Fruit fly (Drosophila melanogaster) whole organism, embryonic: ENCODE data around the gene MESR3.

Experiments used
- B-H1 ChIP-seq: fragments of 200-800 bp; sonication (Bioruptor generic); IDR thresholded peaks from 3 replicates; pipeline ENCODE4 v1.3.6; 2022; ENCODE audit warnings: missing biosample characterization, missing genetic modification characterization
- CG12744 ChIP-seq: fragments of 200-800 bp; sonication (Bioruptor generic); optimal IDR thresholded peaks from 2 replicates; lab custom pipeline; 2016; ENCODE audit warnings: missing biosample characterization, missing genetic modification characterization
- CG14667 ChIP-seq: fragments of 200-800 bp; sonication (Bioruptor generic); IDR thresholded peaks from 2 replicates; pipeline ENCODE4 v1.3.6; 2022; ENCODE audit warnings: missing biosample characterization, missing genetic modification characterization
- CG15514 ChIP-seq: fragments of 200-800 bp; sonication (Bioruptor generic); optimal IDR thresholded peaks from 3 replicates; lab custom pipeline; 2017; ENCODE audit warnings: missing biosample characterization, missing genetic modification characterization, mild to moderate bottlenecking, moderate library complexity, missing genetic modification reagents
- CG1602 ChIP-seq: fragments of 200-800 bp; sonication (Bioruptor generic); optimal IDR thresholded peaks from 3 replicates; lab custom pipeline; 2016; ENCODE audit warnings: missing biosample characterization, missing genetic modification characterization
- CG17359 ChIP-seq: fragments of 200-800 bp; sonication (Bioruptor generic); optimal IDR thresholded peaks from 3 replicates; lab custom pipeline; 2018; ENCODE audit warnings: missing biosample characterization, mild to moderate bottlenecking, missing genetic modification characterization, moderate library complexity
- CG17612 ChIP-seq: fragments of 200-800 bp; sonication (Bioruptor generic); IDR thresholded peaks from 2 replicates; pipeline ENCODE4 v1.3.6; 2022; ENCODE audit warnings: missing biosample characterization, missing genetic modification characterization
- CG42726 ChIP-seq: fragments of 200-800 bp; sonication (Bioruptor generic); IDR thresholded peaks from 2 replicates; pipeline ENCODE4 v1.3.6; 2022; ENCODE audit warnings: missing biosample characterization, missing genetic modification characterization; ENCODE audit not compliant: partially characterized antibody
- CG4328 ChIP-seq: fragments of 200-800 bp; sonication (Bioruptor generic); optimal IDR thresholded peaks from 3 replicates; lab custom pipeline; 2017; ENCODE audit warnings: missing biosample characterization, missing genetic modification reagents, missing genetic modification characterization
- CG4404 ChIP-seq: fragments of 200-800 bp; sonication (Bioruptor generic); IDR thresholded peaks from 2 replicates; pipeline ENCODE4 v1.3.6; 2022; ENCODE audit warnings: missing biosample characterization, missing genetic modification characterization
- CG4617 ChIP-seq: fragments of 200-800 bp; sonication (Bioruptor generic); optimal IDR thresholded peaks from 3 replicates; lab custom pipeline; 2016; ENCODE audit warnings: missing biosample characterization, missing genetic modification characterization, borderline replicate concordance
- CG4854 ChIP-seq: fragments of 200-800 bp; sonication (Bioruptor generic); optimal IDR thresholded peaks from 2 replicates; lab custom pipeline; 2016; ENCODE audit warnings: missing biosample characterization, missing genetic modification characterization, inconsistent platforms
- CG6813 ChIP-seq: fragments of 200-800 bp; sonication (Bioruptor generic); optimal IDR thresholded peaks from 2 replicates; lab custom pipeline; 2017; ENCODE audit warnings: missing biosample characterization, missing genetic modification characterization, mild to moderate bottlenecking, moderate library complexity, missing genetic modification reagents
- CG7271 ChIP-seq: fragments of 200-800 bp; sonication (Bioruptor generic); optimal IDR thresholded peaks from 2 replicates; lab custom pipeline; 2018; ENCODE audit warnings: missing biosample characterization, mild to moderate bottlenecking, missing genetic modification characterization, moderate library complexity
- CG7357 ChIP-seq: fragments of 200-800 bp; sonication (Bioruptor generic); IDR thresholded peaks from 3 replicates; pipeline ENCODE4 v1.3.6; 2022; ENCODE audit warnings: missing biosample characterization, missing genetic modification characterization
- CG7839 ChIP-seq: fragments of 200-800 bp; sonication (Bioruptor generic); optimal IDR thresholded peaks from 3 replicates; lab custom pipeline; 2018; ENCODE audit warnings: missing biosample characterization, mild to moderate bottlenecking, missing genetic modification characterization, moderate library complexity
- CG7928 ChIP-seq: fragments of 200-800 bp; sonication (Bioruptor generic); optimal IDR thresholded peaks from 2 replicates; lab custom pipeline; 2017; ENCODE audit warnings: missing biosample characterization, mild to moderate bottlenecking, missing genetic modification characterization
- Doc2 ChIP-seq: fragments of 200-800 bp; sonication (Bioruptor generic); IDR thresholded peaks from 2 replicates; pipeline ENCODE4 v1.3.6; 2022; ENCODE audit warnings: missing biosample characterization, missing genetic modification characterization
- E2f1 ChIP-seq: fragments of 200-800 bp; sonication (Bioruptor generic); IDR thresholded peaks from 2 replicates; pipeline ENCODE4 v1.3.6; 2022; ENCODE audit warnings: missing biosample characterization, missing genetic modification characterization
- Fer2 ChIP-seq: fragments of 200-800 bp; sonication (Bioruptor generic); optimal IDR thresholded peaks from 2 replicates; lab custom pipeline; 2018; ENCODE audit warnings: missing biosample characterization, mild to moderate bottlenecking, missing genetic modification characterization, moderate library complexity
- HHEX ChIP-seq: fragments of 200-800 bp; sonication (Bioruptor generic); optimal IDR thresholded peaks from 3 replicates; lab custom pipeline; 2017; ENCODE audit warnings: missing biosample characterization, mild to moderate bottlenecking, missing genetic modification characterization, missing genetic modification reagents
- HLH4C ChIP-seq: fragments of 200-800 bp; sonication (Bioruptor generic); IDR thresholded peaks from 3 replicates; pipeline ENCODE4 v1.3.6; 2022; ENCODE audit warnings: missing biosample characterization, missing genetic modification characterization; ENCODE audit not compliant: partially characterized antibody
- HLHmδ ChIP-seq: fragments of 200-800 bp; sonication (Bioruptor generic); optimal IDR thresholded peaks from 2 replicates; lab custom pipeline; 2018; ENCODE audit warnings: missing biosample characterization, mild to moderate bottlenecking, missing genetic modification characterization, moderate library complexity
- Hr78 ChIP-seq, 2 experiments: fragments of 200-800 bp in 1 of 2; fragments of >200 bp in 1 of 2; sonication (Bioruptor generic) in 1 of 2; optimal IDR thresholded peaks; 2 replicates each; lab custom pipeline; 2017 to 2019; ENCODE audit warnings: missing biosample characterization in 2 of 2, missing genetic modification characterization in 2 of 2, mild to moderate bottlenecking in 1 of 2, moderate library complexity in 1 of 2
- Mes4 ChIP-seq: fragments of 200-800 bp; sonication (Bioruptor generic); optimal IDR thresholded peaks from 2 replicates; lab custom pipeline; 2016; ENCODE audit warnings: missing biosample characterization, missing genetic modification characterization
- NfI ChIP-seq: fragments of 200-800 bp; sonication (Bioruptor generic); optimal IDR thresholded peaks from 3 replicates; lab custom pipeline; 2018; ENCODE audit warnings: missing biosample characterization, mild to moderate bottlenecking, missing genetic modification characterization, moderate library complexity
- Ptx1 ChIP-seq: fragments of 200-800 bp; sonication (Bioruptor generic); IDR thresholded peaks from 2 replicates; pipeline ENCODE4 v1.3.6; 2022; ENCODE audit warnings: missing biosample characterization, missing genetic modification characterization
- Rx ChIP-seq: fragments of 200-800 bp; sonication (Bioruptor generic); IDR thresholded peaks from 2 replicates; pipeline ENCODE4 v1.3.6; 2022; ENCODE audit warnings: missing biosample characterization, missing genetic modification characterization
- al ChIP-seq: fragments of 200-800 bp; sonication (Bioruptor generic); IDR thresholded peaks from 2 replicates; pipeline ENCODE4 v1.3.6; 2022; ENCODE audit warnings: missing biosample characterization, missing genetic modification characterization
- ato ChIP-seq: fragments of 200-800 bp; sonication (Bioruptor generic); IDR thresholded peaks from 2 replicates; pipeline ENCODE4 v1.3.6; 2022; ENCODE audit warnings: missing biosample characterization, missing genetic modification characterization; ENCODE audit not compliant: partially characterized antibody
- danr ChIP-seq: fragments of 200-800 bp; sonication (Bioruptor generic); IDR thresholded peaks from 2 replicates; pipeline ENCODE4 v1.3.6; 2022; ENCODE audit warnings: missing biosample characterization, missing genetic modification characterization
- dysf ChIP-seq: fragments of 200-800 bp; sonication (Bioruptor generic); IDR thresholded peaks from 3 replicates; pipeline ENCODE4 v1.3.6; 2022; ENCODE audit warnings: missing biosample characterization, missing genetic modification characterization
- fd3F ChIP-seq: fragments of 200-800 bp; sonication (Bioruptor generic); optimal IDR thresholded peaks from 2 replicates; lab custom pipeline; 2018; ENCODE audit warnings: missing biosample characterization, mild to moderate bottlenecking, missing genetic modification characterization, moderate library complexity
- gro ChIP-seq: fragments of 200-800 bp; sonication (Bioruptor generic); optimal IDR thresholded peaks from 2 replicates; lab custom pipeline; 2016; ENCODE audit warnings: missing biosample characterization, missing genetic modification characterization
- hbn ChIP-seq: fragments of 200-800 bp; sonication (Bioruptor generic); IDR thresholded peaks from 2 replicates; pipeline ENCODE4 v1.3.6; 2022; ENCODE audit warnings: missing biosample characterization, missing genetic modification characterization; ENCODE audit not compliant: partially characterized antibody
- inv ChIP-seq: fragments of 200-800 bp; sonication (Bioruptor generic); IDR thresholded peaks from 2 replicates; pipeline ENCODE4 v1.3.6; 2022; ENCODE audit warnings: missing biosample characterization, missing genetic modification characterization; ENCODE audit not compliant: partially characterized antibody
- kah ChIP-seq: fragments of 200-800 bp; sonication (Bioruptor generic); optimal IDR thresholded peaks from 2 replicates; lab custom pipeline; 2018; ENCODE audit warnings: missing biosample characterization, mild to moderate bottlenecking, missing genetic modification characterization
- kay ChIP-seq: fragments of 200-800 bp; sonication (Bioruptor generic); optimal IDR thresholded peaks from 2 replicates; lab custom pipeline; 2016; ENCODE audit warnings: missing biosample characterization, missing genetic modification characterization
- luna ChIP-seq: fragments of 200-800 bp; sonication (Bioruptor generic); optimal IDR thresholded peaks from 2 replicates; lab custom pipeline; 2016; ENCODE audit warnings: missing biosample characterization, missing genetic modification characterization
- odd ChIP-seq: fragments of 200-800 bp; sonication (Bioruptor generic); optimal IDR thresholded peaks from 2 replicates; lab custom pipeline; 2017; ENCODE audit warnings: missing biosample characterization, mild to moderate bottlenecking, missing genetic modification characterization
- pnt ChIP-seq: fragments of 200-800 bp; sonication (Bioruptor generic); optimal IDR thresholded peaks from 3 replicates; lab custom pipeline; 2016; ENCODE audit warnings: missing biosample characterization, missing genetic modification characterization
- row ChIP-seq: fragments of 200-800 bp; sonication (Bioruptor generic); IDR thresholded peaks from 3 replicates; pipeline ENCODE4 v1.3.6; 2022; ENCODE audit warnings: missing biosample characterization, missing genetic modification characterization
- slp2 ChIP-seq: fragments of 200-800 bp; sonication (Bioruptor generic); optimal IDR thresholded peaks from 2 replicates; lab custom pipeline; 2016; ENCODE audit warnings: missing biosample characterization, missing genetic modification characterization
- tin ChIP-seq: fragments of 200-800 bp; sonication (Bioruptor generic); optimal IDR thresholded peaks from 3 replicates; lab custom pipeline; 2016; ENCODE audit warnings: missing biosample characterization, missing genetic modification characterization
- ttk ChIP-seq: fragments of 200-800 bp; sonication (Bioruptor generic); IDR thresholded peaks from 2 replicates; pipeline ENCODE4 v2.1.2; 2022; ENCODE audit warnings: missing biosample characterization, missing genetic modification characterization
- unc-4 ChIP-seq: fragments of 200-800 bp; sonication (Bioruptor generic); IDR thresholded peaks from 2 replicates; pipeline ENCODE4 v1.3.6; 2022; ENCODE audit warnings: missing biosample characterization, missing genetic modification characterization; ENCODE audit not compliant: partially characterized antibody
- vfl ChIP-seq: fragments of 200-800 bp; sonication (Bioruptor generic); optimal IDR thresholded peaks from 2 replicates; lab custom pipeline; 2016; ENCODE audit warnings: missing biosample characterization, missing genetic modification characterization
- z ChIP-seq: fragments of 200-800 bp; sonication (Bioruptor generic); IDR thresholded peaks from 3 replicates; pipeline ENCODE4 v1.3.6; 2022; ENCODE audit warnings: missing biosample characterization, missing genetic modification characterization
- zen ChIP-seq: fragments of 200-800 bp; sonication (Bioruptor generic); optimal IDR thresholded peaks from 3 replicates; lab custom pipeline; 2018; ENCODE audit warnings: missing biosample characterization, mild to moderate bottlenecking, missing genetic modification characterization, moderate library complexity
- zfh1 ChIP-seq: fragments of 200-800 bp; sonication (Bioruptor generic); IDR thresholded peaks from 3 replicates; pipeline ENCODE4 v1.3.6; 2022; ENCODE audit warnings: missing biosample characterization, missing genetic modification characterization

MESR3 gene

DNA sequence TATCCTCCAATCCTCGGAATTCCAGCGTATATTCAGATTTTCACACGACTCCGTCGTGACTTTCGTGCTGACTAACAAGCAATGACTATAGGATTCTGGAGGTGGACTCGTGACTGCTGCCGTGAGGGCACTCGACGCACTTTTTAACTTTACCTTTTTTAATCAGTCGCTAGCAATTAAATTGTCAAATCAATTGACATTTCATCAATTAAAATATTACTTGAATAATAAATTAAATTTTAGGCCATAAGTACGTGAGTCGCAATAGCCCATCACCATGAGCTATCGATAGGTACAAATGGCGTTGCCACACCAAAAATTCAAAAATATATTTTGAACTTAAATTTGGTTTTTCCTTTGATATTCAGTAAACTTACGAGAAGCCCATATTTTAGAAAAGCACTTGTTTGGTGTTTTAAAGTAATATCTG lies 88.6 kb downstream of the MESR3 start, which contains the start of gene Jwa (continued):
- TF ChIP-seq CG7271 (tag; lab: Kevin White, UChicago) (peak; percentile 63), Rx (peak; percentile 81), E2f1 (GFP tag; lab: Robert Waterston, UW) (peak; percentile 82), NfI (peak; percentile 96), kah (GFP tag; lab: Kevin White, UChicago) (no peak), row (GFP tag; lab: Robert Waterston, UW) (peak; percentile 99), HHEX (peak; percentile 67), kay (GFP tag; lab: Kevin White, UChicago) (peak; percentile 89), CG7928 (GFP tag; lab: Kevin White, UChicago) (peak; percentile 44), ttk (GFP tag; lab: Robert Waterston, UW) (peak; percentile 86), tin (GFP tag; lab: Kevin White, UChicago) (peak; percentile 96), CG7839 (tag; lab: Kevin White, UChicago) (peak; percentile 89), B-H1 (peak; percentile 80), Mes4 (peak; percentile 83), unc-4 (GFP tag; lab: Robert Waterston, UW) (peak; percentile 99), odd (GFP tag; lab: Kevin White, UChicago) (peak; percentile 57), inv (GFP tag; lab: Robert Waterston, UW) (peak; percentile 100), CG4854 (GFP tag; lab: Kevin White, UChicago) (peak; percentile 80), hbn (GFP tag; lab: Robert Waterston, UW) (peak; percentile 100), ato (peak; percentile 85), slp2 (GFP tag; lab: Kevin White, UChicago) (peak; percentile 92), CG7357 (GFP tag; lab: Robert Waterston, UW) (peak; percentile 81), fd3F (GFP tag; lab: Kevin White, UChicago) (peak; percentile 77), pnt (GFP tag; lab: Kevin White, UChicago) (peak; percentile 91), CG17612 (GFP tag; lab: Robert Waterston, UW) (peak; percentile 83), CG42726 (peak; percentile 91), CG4617 (GFP tag; lab: Kevin White, UChicago) (peak; percentile 97), CG1602 (GFP tag; lab: Kevin White, UChicago) (peak; percentile 94), z (GFP tag; lab: Robert Waterston, UW) (no peak), luna (no peak), Doc2 (GFP tag; lab: Robert Waterston, UW) (peak; percentile 51; the same call in 1 of the 2 replicates), gro (peak; percentile 88), danr (GFP tag; lab: Robert Waterston, UW) (peak; percentile 92), CG12744 (GFP tag; lab: Kevin White, UChicago) (peak; percentile 87), dysf (GFP tag; lab: Robert Waterston, UW) (peak; percentile 88), CG15514 (peak; percentile 78), zen (tag; lab: Kevin White, UChicago) (peak; percentile 77), al (GFP tag; lab: Robert Waterston, UW) (peak; percentile 96), HLH4C (GFP tag; lab: Robert Waterston, UW) (peak; percentile 98), CG17359 (tag; lab: Kevin White, UChicago) (peak; percentile 78), CG4404 (GFP tag; lab: Robert Waterston, UW) (peak; percentile 94), vfl (peak; percentile 98), zfh1 (peak; percentile 92), Hr78 (GFP tag; optimal IDR thresholded peaks at IDR 0.05; lab: Kevin White, UChicago) (no peak), CG14667 (GFP tag; lab: Robert Waterston, UW) (peak; percentile 80), Fer2 (tag; lab: Kevin White, UChicago) (peak; percentile 70), HLHmδ (GFP tag; lab: Kevin White, UChicago) (no peak), CG4328 (GFP tag; lab: Kevin White, UChicago) (peak; percentile 66), CG6813 (GFP tag; lab: Kevin White, UChicago) (no peak), Ptx1 (GFP tag; lab: Robert Waterston, UW) (peak; percentile 94)
